Fruit fly (Drosophila melanogaster): Measurements from ENCODE around the gene Set8.

The Set8 gene

dm6 chr3R:14288669-14289383 lies 27.0 kb upstream of the Set8 start, which contains the start of gene red (continued):
- TF ChIP-seq CG3847 (GFP tag; IDR thresholded peaks at IDR 0.05) (peak; percentile 62), Fer1 (GFP tag; optimal IDR thresholded peaks at IDR 0.05) (peak; percentile 85), E2f2 (GFP tag; IDR thresholded peaks at IDR 0.05) (peak; percentile 51; the same call in 1 of the 2 replicates), seq (GFP tag; IDR thresholded peaks at IDR 0.05) (peak; percentile 65), dpn (GFP tag; optimal IDR thresholded peaks at IDR 0.05) (peak; percentile 49 to 66), ttk (GFP tag; IDR thresholded peaks at IDR 0.05) (peak; percentile 70), h (optimal IDR thresholded peaks at IDR 0.05) (no peak), maf-S (GFP tag; optimal IDR thresholded peaks at IDR 0.05) (peak; percentile 8), Camta (GFP tag; optimal IDR thresholded peaks at IDR 0.05) (peak; percentile 36), CG12299 (tag; optimal IDR thresholded peaks at IDR 0.05) (peak; percentile 47), CG16863 (GFP tag; optimal IDR thresholded peaks at IDR 0.05) (peak; percentile 12), Oaz (GFP tag; IDR thresholded peaks at IDR 0.05) (no peak), Xrp1 (GFP tag; IDR thresholded peaks at IDR 0.05) (peak; percentile 74), Dip2 (GFP tag; IDR thresholded peaks at IDR 0.05) (no peak), Mrtf (GFP tag; IDR thresholded peaks at IDR 0.05) (peak; percentile 43; the same call in 1 of the 3 replicates), Asciz (GFP tag; optimal IDR thresholded peaks at IDR 0.05) (peak; percentile 59), dati (GFP tag; IDR thresholded peaks at IDR 0.05) (peak; percentile 49; the same call in 1 of the 2 replicates), Hr39 (optimal IDR thresholded peaks at IDR 0.05) (no peak), gcm (GFP tag; optimal IDR thresholded peaks at IDR 0.05) (peak; percentile 57), CG12104 (GFP tag; optimal IDR thresholded peaks at IDR 0.05) (peak; percentile 57), gfzf (GFP tag; optimal IDR thresholded peaks at IDR 0.05) (no peak), CG17568 (GFP tag; optimal IDR thresholded peaks at IDR 0.05) (peak; percentile 71), CG9876 (GFP tag; optimal IDR thresholded peaks at IDR 0.05) (peak; percentile 17), insv (GFP tag; optimal IDR thresholded peaks at IDR 0.05) (no peak), E2f1 (GFP tag; IDR thresholded peaks at IDR 0.05) (peak; percentile 60), CG10462 (GFP tag; optimal IDR thresholded peaks at IDR 0.05) (peak; percentile 10), HLH54F (GFP tag; optimal IDR thresholded peaks at IDR 0.05) (peak; percentile 36), Bdp1 (GFP tag; optimal IDR thresholded peaks at IDR 0.05) (peak; percentile 47), CG10979 (tag; optimal IDR thresholded peaks at IDR 0.05) (peak; percentile 68), HHEX (GFP tag; optimal IDR thresholded peaks at IDR 0.05) (peak; percentile 82), CG7556 (GFP tag; optimal IDR thresholded peaks at IDR 0.05) (peak; percentile 79), CG15011 (GFP tag; optimal IDR thresholded peaks at IDR 0.05) (peak; percentile 64), HLH3B (GFP tag; IDR thresholded peaks at IDR 0.05) (peak; percentile 74), CG10267 (tag; optimal IDR thresholded peaks at IDR 0.05) (peak; percentile 49), CG6175 (GFP tag; IDR thresholded peaks at IDR 0.05) (0 out of 3 replicates have a peak, but pooled peaks have one; percentile 27), CG12744 (GFP tag; optimal IDR thresholded peaks at IDR 0.05) (peak; percentile 1), CG31365 (tag; optimal IDR thresholded peaks at IDR 0.05) (peak; percentile 12), scrt (GFP tag; optimal IDR thresholded peaks at IDR 0.05) (peak; percentile 68), nerfin-1 (tag; optimal IDR thresholded peaks at IDR 0.05) (peak; percentile 55), ato (GFP tag; IDR thresholded peaks at IDR 0.05; ENCODE audit: partially characterized antibody) (no peak), sd (tag; optimal IDR thresholded peaks at IDR 0.05) (peak; percentile 61), Pdp1 (GFP tag; optimal IDR thresholded peaks at IDR 0.05) (peak; percentile 19 to 31), CG6254 (GFP tag; optimal IDR thresholded peaks at IDR 0.05) (peak; percentile 45), CHES-1-like (GFP tag; optimal IDR thresholded peaks at IDR 0.05) (no peak), Chrac-16 (GFP tag; optimal IDR thresholded peaks at IDR 0.05) (peak; percentile 70), Dp (GFP tag; optimal IDR thresholded peaks at IDR 0.05) (no peak), CG17186 (GFP tag; optimal IDR thresholded peaks at IDR 0.05) (no peak), unc-4 (GFP tag; IDR thresholded peaks at IDR 0.05; ENCODE audit: partially characterized antibody) (peak; percentile 47), CG3163 (GFP tag; optimal IDR thresholded peaks at IDR 0.05) (peak; percentile 87), CG18599 (GFP tag; optimal IDR thresholded peaks at IDR 0.05) (peak; percentile 90)

Measured in whole organism, embryonic.